Fruit fly (Drosophila melanogaster) whole organism, embryonic: Measurements from ENCODE around the gene CG9393.

ENCODE experiments used
- ATbp ChIP-seq: fragments of 200-800 bp; sonication (Bioruptor generic); optimal IDR thresholded peaks from 2 replicates; lab custom pipeline; 2017; ENCODE audit warnings: missing biosample characterization, mild to moderate bottlenecking, missing genetic modification characterization, missing genetic modification reagents
- Bteb2 ChIP-seq: fragments of 200-800 bp; sonication (Bioruptor generic); optimal IDR thresholded peaks from 2 replicates; lab custom pipeline; 2016; ENCODE audit warnings: missing biosample characterization, missing genetic modification characterization
- C15 ChIP-seq: fragments of 200-800 bp; sonication (Bioruptor generic); IDR thresholded peaks from 3 replicates; pipeline ENCODE4 v1.3.6; 2022; ENCODE audit warnings: missing biosample characterization, missing genetic modification characterization
- CG10366 ChIP-seq: fragments of 200-800 bp; sonication (Bioruptor generic); IDR thresholded peaks from 2 replicates; pipeline ENCODE4 v1.3.6; 2022; ENCODE audit warnings: missing biosample characterization, missing genetic modification characterization
- CG10979 ChIP-seq: fragments of 200-800 bp; sonication (Bioruptor generic); optimal IDR thresholded peaks from 2 replicates; lab custom pipeline; 2018; ENCODE audit warnings: missing biosample characterization, mild to moderate bottlenecking, missing genetic modification characterization, moderate library complexity
- CG12155 ChIP-seq: fragments of 200-800 bp; sonication (Bioruptor generic); optimal IDR thresholded peaks from 3 replicates; lab custom pipeline; 2016; ENCODE audit warnings: missing biosample characterization, missing genetic modification characterization
- CG12744 ChIP-seq: fragments of 200-800 bp; sonication (Bioruptor generic); optimal IDR thresholded peaks from 2 replicates; lab custom pipeline; 2016; ENCODE audit warnings: missing biosample characterization, missing genetic modification characterization
- CG15514 ChIP-seq: fragments of 200-800 bp; sonication (Bioruptor generic); optimal IDR thresholded peaks from 3 replicates; lab custom pipeline; 2017; ENCODE audit warnings: missing biosample characterization, missing genetic modification characterization, mild to moderate bottlenecking, moderate library complexity, missing genetic modification reagents
- CG1647 ChIP-seq: fragments of 200-800 bp; sonication (Bioruptor generic); optimal IDR thresholded peaks from 3 replicates; lab custom pipeline; 2016; ENCODE audit warnings: missing biosample characterization, missing genetic modification characterization
- CG16863 ChIP-seq: fragments of 200-800 bp; sonication (Bioruptor generic); optimal IDR thresholded peaks from 3 replicates; lab custom pipeline; 2016; ENCODE audit warnings: missing biosample characterization, missing genetic modification characterization
- CG17612 ChIP-seq: fragments of 200-800 bp; sonication (Bioruptor generic); IDR thresholded peaks from 2 replicates; pipeline ENCODE4 v1.3.6; 2022; ENCODE audit warnings: missing biosample characterization, missing genetic modification characterization
- CG1832 ChIP-seq: fragments of 200-800 bp; sonication (Bioruptor generic); optimal IDR thresholded peaks from 2 replicates; lab custom pipeline; 2017; ENCODE audit warnings: missing biosample characterization, mild to moderate bottlenecking, missing genetic modification characterization, inconsistent platforms
- CG18476 ChIP-seq: fragments of 200-800 bp; sonication (Bioruptor generic); optimal IDR thresholded peaks from 2 replicates; lab custom pipeline; 2016; ENCODE audit warnings: missing biosample characterization, mild to moderate bottlenecking, missing genetic modification characterization
- CG18599 ChIP-seq: fragments of 200-800 bp; sonication (Bioruptor generic); optimal IDR thresholded peaks from 3 replicates; lab custom pipeline; 2017; ENCODE audit warnings: missing biosample characterization, missing genetic modification characterization, mild to moderate bottlenecking, moderate library complexity, missing genetic modification reagents
- CG31441 ChIP-seq: fragments of 200-800 bp; sonication (Bioruptor generic); IDR thresholded peaks from 2 replicates; pipeline ENCODE4 v1.3.6; 2022; ENCODE audit warnings: missing biosample characterization, missing genetic modification characterization
- CG32772 ChIP-seq: fragments of 200-800 bp; sonication (Bioruptor generic); IDR thresholded peaks from 2 replicates; pipeline ENCODE4 v1.3.6; 2022; ENCODE audit warnings: missing biosample characterization, missing genetic modification characterization
- CG3281 ChIP-seq: fragments of 200-800 bp; sonication (Bioruptor generic); optimal IDR thresholded peaks from 3 replicates; lab custom pipeline; 2017; ENCODE audit warnings: missing biosample characterization, mild to moderate bottlenecking, missing genetic modification characterization
- CG34376 ChIP-seq: fragments of 200-800 bp; sonication (Bioruptor generic); optimal IDR thresholded peaks from 2 replicates; lab custom pipeline; 2018; ENCODE audit warnings: missing biosample characterization, mild to moderate bottlenecking, missing genetic modification characterization
- CG6175 ChIP-seq: fragments of 200-800 bp; sonication (Bioruptor generic); IDR thresholded peaks from 3 replicates; pipeline ENCODE4 v1.3.6; 2022; ENCODE audit warnings: missing biosample characterization, missing genetic modification characterization
- CG6813 ChIP-seq: fragments of 200-800 bp; sonication (Bioruptor generic); optimal IDR thresholded peaks from 2 replicates; lab custom pipeline; 2017; ENCODE audit warnings: missing biosample characterization, missing genetic modification characterization, mild to moderate bottlenecking, moderate library complexity, missing genetic modification reagents
- CG7372 ChIP-seq: fragments of 200-800 bp; sonication (Bioruptor generic); IDR thresholded peaks from 2 replicates; pipeline ENCODE4 v1.3.6; 2022; ENCODE audit warnings: missing biosample characterization, missing genetic modification characterization
- CG8281 ChIP-seq: fragments of 200-800 bp; sonication (Bioruptor generic); optimal IDR thresholded peaks from 2 replicates; lab custom pipeline; 2018; ENCODE audit warnings: missing biosample characterization, mild to moderate bottlenecking, missing genetic modification characterization, moderate library complexity
- Dip2 ChIP-seq: fragments of 200-800 bp; sonication (Bioruptor generic); IDR thresholded peaks from 2 replicates; pipeline ENCODE4 v1.3.6; 2022; ENCODE audit warnings: missing biosample characterization, missing genetic modification characterization
- Dref ChIP-seq: fragments of 200-800 bp; sonication (Bioruptor generic); IDR thresholded peaks from 2 replicates; pipeline ENCODE4 v1.3.6; 2022; ENCODE audit warnings: missing biosample characterization, missing genetic modification characterization
- Elba2 ChIP-seq: fragments of 200-800 bp; sonication (Bioruptor generic); optimal IDR thresholded peaks from 3 replicates; lab custom pipeline; 2016; ENCODE audit warnings: missing biosample characterization, missing genetic modification characterization
- H2.0 ChIP-seq: fragments of 200-800 bp; sonication (Bioruptor generic); IDR thresholded peaks from 2 replicates; pipeline ENCODE4 v1.3.6; 2022; ENCODE audit warnings: missing biosample characterization, missing genetic modification characterization
- HLH3B ChIP-seq: fragments of 200-800 bp; sonication (Bioruptor generic); IDR thresholded peaks from 2 replicates; pipeline ENCODE4 v1.3.6; 2022; ENCODE audit warnings: missing biosample characterization, missing genetic modification characterization
- PHDP ChIP-seq: fragments of 200-800 bp; sonication (Bioruptor generic); optimal IDR thresholded peaks from 3 replicates; lab custom pipeline; 2018; ENCODE audit warnings: missing biosample characterization, mild to moderate bottlenecking, missing genetic modification characterization, moderate library complexity
- Sox102F ChIP-seq: fragments of 200-800 bp; sonication (Bioruptor generic); optimal IDR thresholded peaks from 2 replicates; lab custom pipeline; 2018; ENCODE audit warnings: missing biosample characterization, mild to moderate bottlenecking, missing genetic modification characterization, moderate library complexity
- TFAM ChIP-seq: fragments of 200-800 bp; sonication (Bioruptor generic); optimal IDR thresholded peaks from 2 replicates; lab custom pipeline; 2017; ENCODE audit warnings: missing biosample characterization, missing genetic modification characterization, inconsistent platforms
- YL-1 ChIP-seq: fragments of 200-800 bp; sonication (Bioruptor generic); optimal IDR thresholded peaks from 3 replicates; lab custom pipeline; 2017; ENCODE audit warnings: missing biosample characterization, mild to moderate bottlenecking, missing genetic modification characterization
- ab ChIP-seq: fragments of 200-800 bp; sonication (Bioruptor generic); optimal IDR thresholded peaks from 2 replicates; lab custom pipeline; 2016; ENCODE audit warnings: missing biosample characterization, missing genetic modification characterization
- al ChIP-seq: fragments of 200-800 bp; sonication (Bioruptor generic); IDR thresholded peaks from 2 replicates; pipeline ENCODE4 v1.3.6; 2022; ENCODE audit warnings: missing biosample characterization, missing genetic modification characterization
- bcd ChIP-seq: fragments of 200-800 bp; sonication (Bioruptor generic); optimal IDR thresholded peaks from 2 replicates; lab custom pipeline; 2017; ENCODE audit warnings: missing biosample characterization, mild to moderate bottlenecking, missing genetic modification characterization
- chm ChIP-seq: fragments of 200-800 bp; sonication (Bioruptor generic); IDR thresholded peaks from 2 replicates; pipeline ENCODE4 v1.3.6; 2022; ENCODE audit warnings: missing biosample characterization, missing genetic modification characterization
- corto ChIP-seq: fragments of 200-800 bp; sonication (Bioruptor generic); optimal IDR thresholded peaks from 2 replicates; lab custom pipeline; 2016; ENCODE audit warnings: missing biosample characterization, mild to moderate bottlenecking, missing genetic modification characterization, moderate library complexity
- cwo ChIP-seq: fragments of 200-800 bp; sonication (Bioruptor generic); optimal IDR thresholded peaks from 3 replicates; lab custom pipeline; 2017; ENCODE audit warnings: missing biosample characterization, missing genetic modification characterization, mild to moderate bottlenecking, moderate library complexity, missing genetic modification reagents
- da ChIP-seq: fragments of 200-800 bp; sonication (Bioruptor generic); optimal IDR thresholded peaks from 2 replicates; lab custom pipeline; 2016; ENCODE audit warnings: missing biosample characterization, missing genetic modification characterization
- dmrt99B ChIP-seq: fragments of 200-800 bp; sonication (Bioruptor generic); optimal IDR thresholded peaks from 2 replicates; lab custom pipeline; 2018; ENCODE audit warnings: missing biosample characterization, mild to moderate bottlenecking, missing genetic modification characterization, moderate library complexity
- gem ChIP-seq: fragments of 200-800 bp; sonication (Bioruptor generic); optimal IDR thresholded peaks from 2 replicates; lab custom pipeline; 2019; ENCODE audit warnings: missing biosample characterization, mild to moderate bottlenecking, missing genetic modification characterization, moderate library complexity
- hb ChIP-seq: fragments of 200-800 bp; sonication (Bioruptor generic); IDR thresholded peaks from 3 replicates; pipeline ENCODE4 v1.3.6; 2022; ENCODE audit warnings: missing biosample characterization, missing genetic modification characterization; ENCODE audit not compliant: partially characterized antibody
- hkb ChIP-seq, 2 experiments: fragments of 200-800 bp in 1 of 2; fragments of >200 bp in 1 of 2; sonication (Bioruptor generic) in 1 of 2; IDR thresholded peaks in 1 of 2; optimal IDR thresholded peaks in 1 of 2; 2 replicates each; pipeline versions ENCODE4 v1.3.6 to Lab custom; 2017 to 2022; ENCODE audit warnings: missing biosample characterization in 1 of 2, missing genetic modification characterization in 1 of 2
- kni ChIP-seq: fragments of 200-800 bp; sonication (Bioruptor generic); optimal IDR thresholded peaks from 3 replicates; lab custom pipeline; 2017; ENCODE audit warnings: mild to moderate bottlenecking, missing biosample characterization, missing genetic modification reagents, missing genetic modification characterization
- lola ChIP-seq, 3 experiments: fragments of >200 bp in 2 of 3; fragments of 200-800 bp in 1 of 3; sonication (Bioruptor generic) in 1 of 3; optimal IDR thresholded peaks; 2 replicates each; lab custom pipeline; 2017 to 2019; ENCODE audit warnings: missing biosample characterization in 3 of 3, missing genetic modification characterization in 3 of 3, mild to moderate bottlenecking in 1 of 3, moderate library complexity in 1 of 3
- onecut ChIP-seq: fragments of 200-800 bp; sonication (Bioruptor generic); IDR thresholded peaks from 2 replicates; pipeline ENCODE4 v1.3.6; 2022; ENCODE audit warnings: missing biosample characterization, missing genetic modification characterization
- otp ChIP-seq: fragments of 200-800 bp; sonication (Bioruptor generic); IDR thresholded peaks from 3 replicates; pipeline ENCODE4, ENCODE4 v1.3.6; 2022; ENCODE audit warnings: missing biosample characterization, missing genetic modification characterization
- pan ChIP-seq, 4 experiments: fragments of >200 bp in 3 of 4; fragments of 200-800 bp in 1 of 4; sonication (Bioruptor generic) in 1 of 4; optimal IDR thresholded peaks in 3 of 4; IDR thresholded peaks in 1 of 4; 2 replicates each; pipeline versions ENCODE4 v1.3.6 to Lab custom; 2017 to 2022; ENCODE audit warnings: missing biosample characterization in 2 of 4, missing genetic modification characterization in 2 of 4, mixed read lengths in 1 of 4
- row ChIP-seq: fragments of 200-800 bp; sonication (Bioruptor generic); IDR thresholded peaks from 3 replicates; pipeline ENCODE4 v1.3.6; 2022; ENCODE audit warnings: missing biosample characterization, missing genetic modification characterization
- tin ChIP-seq: fragments of 200-800 bp; sonication (Bioruptor generic); optimal IDR thresholded peaks from 3 replicates; lab custom pipeline; 2016; ENCODE audit warnings: missing biosample characterization, missing genetic modification characterization

CG9393 gene

dm6 chr3R:9581089-9581520 lies 17.6 kb upstream of the CG9393 start, which contains the start of gene CG8301 (continued):
- TF ChIP-seq CG12744 (GFP tag; lab: Kevin White, UChicago): peak; percentile 4
- TF ChIP-seq H2.0: no peak
- TF ChIP-seq CG32772: no peak
- TF ChIP-seq gem (tag; lab: Kevin White, UChicago): peak; percentile 62
- TF ChIP-seq hb (GFP tag; lab: Robert Waterston, UW): no peak
- TF ChIP-seq HLH3B (GFP tag; lab: Robert Waterston, UW): 0 out of 2 replicates have a peak, but pooled peaks have one; percentile 4
- no peak for TF ChIP-seq lola (GFP tag; optimal IDR thresholded peaks at IDR 0.05; lab: Kevin White, UChicago)
- no peak for TF ChIP-seq corto (GFP tag; lab: Kevin White, UChicago)
- TF ChIP-seq Dref (GFP tag; lab: Robert Waterston, UW): no peak
- TF ChIP-seq CG1647 (GFP tag; lab: Kevin White, UChicago): no peak
- TF ChIP-seq CG8281 (tag; lab: Kevin White, UChicago): no peak
- TF ChIP-seq tin: no peak
- peak; percentile 15 for TF ChIP-seq CG34376 (GFP tag; lab: Kevin White, UChicago)
- peak; percentile 50 for TF ChIP-seq Sox102F (GFP tag; lab: Kevin White, UChicago)
- TF ChIP-seq CG18476 (GFP tag; lab: Kevin White, UChicago): no peak
- no peak for TF ChIP-seq dmrt99B (tag; lab: Kevin White, UChicago)
- TF ChIP-seq Elba2: no peak
- TF ChIP-seq bcd (GFP tag; lab: Kevin White, UChicago): peak; percentile 1
- TF ChIP-seq al: no peak
- TF ChIP-seq CG7372 (GFP tag; lab: Robert Waterston, UW): no peak
- no peak for TF ChIP-seq Dip2 (GFP tag; lab: Robert Waterston, UW)
- no peak for TF ChIP-seq CG16863 (GFP tag; lab: Kevin White, UChicago)
- TF ChIP-seq CG6813 (GFP tag; lab: Kevin White, UChicago): no peak
- peak; percentile 68 for TF ChIP-seq row (GFP tag; lab: Robert Waterston, UW)
- TF ChIP-seq Bteb2: peak; percentile 8
- TF ChIP-seq CG17612 (GFP tag; lab: Robert Waterston, UW): no peak
- peak; percentile 18; the same call in 1 of the 2 replicates for TF ChIP-seq onecut (GFP tag; lab: Robert Waterston, UW)
- TF ChIP-seq cwo (GFP tag; lab: Kevin White, UChicago): peak; percentile 17
- TF ChIP-seq kni (GFP tag; lab: Kevin White, UChicago): no peak
- TF ChIP-seq hkb (optimal IDR thresholded peaks at IDR 0.05; lab: Kevin White, UChicago): no peak
- TF ChIP-seq hkb (GFP tag; IDR thresholded peaks at IDR 0.05; lab: Robert Waterston, UW): peak; percentile 70
- no peak for TF ChIP-seq TFAM (GFP tag; lab: Kevin White, UChicago)
- peak; percentile 20 for TF ChIP-seq CG12155
- peak; percentile 52 for TF ChIP-seq PHDP (tag; lab: Kevin White, UChicago)
- peak; percentile 52; the same call in 1 of the 2 replicates for TF ChIP-seq chm (GFP tag; lab: Robert Waterston, UW)
- peak; percentile 9 for TF ChIP-seq CG10979
- peak; percentile 48 for TF ChIP-seq CG15514 (GFP tag; lab: Kevin White, UChicago)
- TF ChIP-seq da: no peak
- no peak for TF ChIP-seq YL-1 (GFP tag; lab: Kevin White, UChicago)
- peak; percentile 41 for TF ChIP-seq CG18599 (GFP tag; lab: Kevin White, UChicago)
- no peak for TF ChIP-seq ab
- TF ChIP-seq C15 (GFP tag; lab: Robert Waterston, UW): no peak
- TF ChIP-seq CG3281: peak; percentile 6
- TF ChIP-seq CG10366 (GFP tag; lab: Robert Waterston, UW): peak; percentile 45; the same call in 1 of the 2 replicates
- TF ChIP-seq otp (GFP tag; lab: Robert Waterston, UW): no peak
- no peak for TF ChIP-seq CG6175 (GFP tag; lab: Robert Waterston, UW)
- TF ChIP-seq CG1832 (GFP tag; lab: Kevin White, UChicago): no peak
- TF ChIP-seq CG31441 (GFP tag; lab: Robert Waterston, UW): peak; percentile 46
- TF ChIP-seq ATbp (GFP tag; lab: Kevin White, UChicago): peak; percentile 1
- no peak for TF ChIP-seq pan (optimal IDR thresholded peaks at IDR 0.05; lab: Kevin White, UChicago)
- peak in 1 of 2 experiments; percentile 40 for TF ChIP-seq pan (GFP tag; optimal IDR thresholded peaks at IDR 0.05 in 1 of 2, IDR thresholded peaks at IDR 0.05 in 1 of 2)
